Fruit fly (Drosophila melanogaster): ENCODE data around the gene CG17781.

CG17781 gene

DNA sequence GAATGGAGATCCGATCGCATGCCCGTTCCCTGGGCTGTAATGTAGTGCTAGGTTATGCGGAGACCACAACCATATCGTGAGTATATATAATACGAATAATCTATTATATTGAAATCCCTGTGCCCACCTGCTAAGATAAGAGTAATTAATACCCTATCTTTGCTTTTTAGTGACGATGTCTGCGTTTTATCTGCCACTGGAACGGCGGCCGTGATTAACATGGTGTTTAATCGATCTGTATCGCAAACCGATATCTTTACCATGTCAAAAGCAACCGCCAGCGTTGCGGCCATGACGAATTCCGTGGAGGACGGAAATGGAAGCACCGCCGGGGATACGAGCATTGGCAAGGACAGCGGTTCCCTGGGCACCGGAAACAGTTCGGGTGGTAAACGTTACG lies 22.0 kb downstream of the CG17781 start:
- no peak for TF ChIP-seq lz (GFP tag; optimal IDR thresholded peaks at IDR 0.05)
- no peak for TF ChIP-seq topi (GFP tag; optimal IDR thresholded peaks at IDR 0.05)
- no peak for TF ChIP-seq CG10669 (GFP tag; optimal IDR thresholded peaks at IDR 0.05)
- TF ChIP-seq Eip78C (GFP tag): no peak
- TF ChIP-seq Ets96B (tag; optimal IDR thresholded peaks at IDR 0.05): no peak
- TF ChIP-seq CG31627 (GFP tag; optimal IDR thresholded peaks at IDR 0.05): no peak
- TF ChIP-seq Ets21C (GFP tag; optimal IDR thresholded peaks at IDR 0.05): no peak
- no peak for TF ChIP-seq Sox14 (GFP tag; optimal IDR thresholded peaks at IDR 0.05)
- no peak for TF ChIP-seq esn (GFP tag; optimal IDR thresholded peaks at IDR 0.05)
- no peak for TF ChIP-seq CG16779 (tag; optimal IDR thresholded peaks at IDR 0.05)
- no peak for TF ChIP-seq net (GFP tag; optimal IDR thresholded peaks at IDR 0.05)
- no peak for TF ChIP-seq Sox102F (GFP tag; optimal IDR thresholded peaks at IDR 0.05)
- TF ChIP-seq fd59A (GFP tag; optimal IDR thresholded peaks at IDR 0.05): no peak
- no peak for TF ChIP-seq CG4318 (GFP tag; optimal IDR thresholded peaks at IDR 0.05)
- no peak for TF ChIP-seq CG6854 (GFP tag; optimal IDR thresholded peaks at IDR 0.05)

DNA sequence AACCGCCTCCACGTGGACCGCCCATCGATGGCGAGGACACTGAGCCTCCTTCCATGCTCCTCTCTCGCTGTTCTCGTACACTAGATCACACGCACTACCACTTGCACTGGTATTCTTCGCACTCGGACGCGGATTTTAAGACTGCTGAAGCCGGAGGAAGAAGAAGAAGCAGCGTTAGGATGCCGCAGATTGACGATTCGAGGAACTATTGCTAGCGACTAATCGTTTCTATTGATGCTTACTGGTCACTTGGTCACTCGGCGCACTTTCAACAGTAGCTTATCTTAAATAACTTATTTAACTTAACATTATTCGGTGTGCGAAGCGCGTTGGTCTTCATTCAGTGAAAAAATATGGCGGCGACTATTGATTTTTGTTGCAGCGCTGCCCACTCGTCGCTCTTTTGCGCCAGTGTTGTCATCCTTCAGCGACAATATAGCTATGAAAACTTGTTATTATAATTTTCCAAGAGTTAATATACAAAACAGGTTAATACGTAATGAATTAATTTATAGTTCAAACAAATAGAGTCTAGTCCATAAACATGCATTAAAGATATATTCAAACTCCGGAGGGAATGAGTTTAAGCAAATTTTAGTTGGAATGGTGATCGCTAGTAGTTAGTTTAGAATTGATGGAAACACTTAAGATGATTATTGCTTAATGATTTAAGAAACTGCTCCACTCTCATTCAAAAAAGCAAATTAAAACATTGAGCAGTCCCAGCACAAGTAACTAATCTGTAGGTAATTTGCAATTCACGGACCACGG lies 26.9 kb downstream of the CG17781 start, which contains the start of the genes CG5746 and CG6454:
CG5746 (minus strand) TSS at position 372 of the 771 bp plus-strand sequence.
CG6454 (plus strand) TSS at position 763 of the 771 bp plus-strand sequence.
- TF ChIP-seq Sox15 (GFP tag; optimal IDR thresholded peaks at IDR 0.05) (peak; percentile 47), Sox14 (GFP tag; optimal IDR thresholded peaks at IDR 0.05) (no peak), CG3032 (tag; optimal IDR thresholded peaks at IDR 0.05) (no peak), CG4318 (GFP tag; optimal IDR thresholded peaks at IDR 0.05) (no peak), lz (GFP tag; optimal IDR thresholded peaks at IDR 0.05) (peak; percentile 75), topi (GFP tag; optimal IDR thresholded peaks at IDR 0.05) (no peak), salr (GFP tag; optimal IDR thresholded peaks at IDR 0.05) (no peak), fd85E (GFP tag; optimal IDR thresholded peaks at IDR 0.05) (no peak), CG15336 (GFP tag; IDR thresholded peaks at IDR 0.05) (no peak), CG8119 (GFP tag; IDR thresholded peaks at IDR 0.05) (no peak), CG31627 (GFP tag; optimal IDR thresholded peaks at IDR 0.05) (peak; percentile 79), CG11762 (GFP tag; optimal IDR thresholded peaks at IDR 0.05; ENCODE audit: insufficient read depth) (no peak), CG11294 (GFP tag; IDR thresholded peaks at IDR 0.05) (peak; percentile 18; the same call in 1 of the 2 replicates), CG11902 (GFP tag; optimal IDR thresholded peaks at IDR 0.05) (peak; percentile 44), Eip75B (GFP tag; optimal IDR thresholded peaks at IDR 0.05) (no peak), esn (GFP tag; optimal IDR thresholded peaks at IDR 0.05) (peak; percentile 76), Hr38 (GFP tag; optimal IDR thresholded peaks at IDR 0.05) (no peak), fd59A (GFP tag; optimal IDR thresholded peaks at IDR 0.05) (no peak), Ets96B (tag; optimal IDR thresholded peaks at IDR 0.05) (no peak), CG6854 (GFP tag; optimal IDR thresholded peaks at IDR 0.05) (no peak), dac (GFP tag; optimal IDR thresholded peaks at IDR 0.05) (no peak), achi (GFP tag; optimal IDR thresholded peaks at IDR 0.05) (no peak), Gug (GFP tag; IDR thresholded peaks at IDR 0.05) (0 out of 2 replicates have a peak, but pooled peaks have one; percentile 9), cyc (GFP tag; optimal IDR thresholded peaks at IDR 0.05) (peak; percentile 61)

DNA sequence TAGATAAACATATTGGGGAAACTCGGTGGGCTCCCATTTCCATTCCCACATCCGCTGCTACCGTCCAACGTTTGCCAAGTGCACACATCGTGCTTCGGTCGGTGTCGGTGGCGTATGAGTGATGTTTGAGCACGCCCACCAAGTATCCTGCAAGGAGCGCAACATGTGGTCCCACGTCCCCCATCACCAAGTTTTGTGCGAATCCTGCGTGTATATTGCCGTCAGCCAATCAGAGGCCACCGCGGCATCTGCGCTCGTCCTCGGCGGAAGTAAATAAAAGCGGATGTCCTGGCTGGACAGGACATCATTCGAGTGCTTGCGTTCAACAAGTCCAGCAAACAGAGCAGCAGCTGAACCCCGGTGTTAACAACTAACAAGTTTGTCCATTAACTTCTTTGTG lies 34.2 kb downstream of the CG17781 start, which contains the start of gene Ms:
Ms (plus strand) TSS at position 301 of the 400 bp plus-strand sequence.
- TF ChIP-seq salr (GFP tag; optimal IDR thresholded peaks at IDR 0.05) (no peak), Hr38 (GFP tag; optimal IDR thresholded peaks at IDR 0.05) (no peak), vri (GFP tag; optimal IDR thresholded peaks at IDR 0.05) (no peak), Sox14 (GFP tag; optimal IDR thresholded peaks at IDR 0.05) (no peak), CG32006 (GFP tag; optimal IDR thresholded peaks at IDR 0.05) (no peak), Smox (GFP tag; optimal IDR thresholded peaks at IDR 0.05) (no peak), acj6 (GFP tag; optimal IDR thresholded peaks at IDR 0.05) (no peak), CG11902 (GFP tag; optimal IDR thresholded peaks at IDR 0.05) (no peak), CG6163 (GFP tag; IDR thresholded peaks at IDR 0.05) (no peak), Blimp-1 (GFP tag; optimal IDR thresholded peaks at IDR 0.05) (no peak), CG34406 (GFP tag; optimal IDR thresholded peaks at IDR 0.05) (no peak), topi (GFP tag; optimal IDR thresholded peaks at IDR 0.05) (no peak), CG3919 (GFP tag; optimal IDR thresholded peaks at IDR 0.05) (no peak), eg (GFP tag; IDR thresholded peaks at IDR 0.05) (no peak), Eip93F (GFP tag; optimal IDR thresholded peaks at IDR 0.05) (no peak), Hr4 (GFP tag; optimal IDR thresholded peaks at IDR 0.05) (no peak), CG16779 (tag; optimal IDR thresholded peaks at IDR 0.05) (no peak), svp (GFP tag) (no peak)

All from whole organism, prepupa.